Worm (Caenorhabditis elegans) whole organism, L4/young adult: ENCODE data around the gene gad-2.

ENCODE experiments used
- W03F9.2 ChIP-seq: fragments of 150-350 bp; optimal IDR thresholded peaks from 2 replicates; lab custom pipeline; 2014; ENCODE audit warnings: missing biosample characterization, missing genetic modification characterization
- dao-5 ChIP-seq: sonication (generic microtip); optimal IDR thresholded peaks from 2 replicates; lab custom pipeline; 2016; ENCODE audit warnings: missing genotype, missing genetic modification characterization, moderate library complexity, missing compliant biosample characterization
- him-1 ChIP-seq: sonication (generic microtip); optimal IDR thresholded peaks from 2 replicates; lab custom pipeline; 2016; ENCODE audit warnings: missing genotype, missing genetic modification reagents, missing genetic modification characterization, missing compliant biosample characterization

ce11 chrX:7409030-7409429 lies 15.8 kb downstream of the gad-2 start:
- TF ChIP-seq him-1 (tag; lab: Kevin White, UChicago) (no peak), W03F9.2 (tag; lab: Kevin White, UChicago) (no peak), dao-5 (tag; lab: Kevin White, UChicago) (no peak)
